Fruit fly (Drosophila melanogaster): ENCODE results near the gene Aduk.

dm6 chr3R:9380970-9381369 is 46.5 kb upstream of the Aduk start:
- peak; percentile 71 for TF ChIP-seq CG6808 (GFP tag; optimal IDR thresholded peaks at IDR 0.05)
- TF ChIP-seq ss (GFP tag; optimal IDR thresholded peaks at IDR 0.05), result peak; percentile 78 to 80
- no peak for TF ChIP-seq Lpt (GFP tag; optimal IDR thresholded peaks at IDR 0.05)
- TF ChIP-seq OdsH (GFP tag; optimal IDR thresholded peaks at IDR 0.05), result no peak
- no peak for TF ChIP-seq CG34406 (GFP tag; optimal IDR thresholded peaks at IDR 0.05)
- TF ChIP-seq CG16779 (tag; optimal IDR thresholded peaks at IDR 0.05), result peak; percentile 2
- no peak for TF ChIP-seq dac (GFP tag; optimal IDR thresholded peaks at IDR 0.05)
- TF ChIP-seq Eip93F (GFP tag; optimal IDR thresholded peaks at IDR 0.05), result no peak
- no peak; the same call in 2 of the 3 replicates for TF ChIP-seq eg (GFP tag; IDR thresholded peaks at IDR 0.05)
- TF ChIP-seq CG10669 (GFP tag; optimal IDR thresholded peaks at IDR 0.05), result peak; percentile 12
- TF ChIP-seq CG6792 (GFP tag; optimal IDR thresholded peaks at IDR 0.05), result no peak
- TF ChIP-seq CG8319 (GFP tag; optimal IDR thresholded peaks at IDR 0.05), result no peak
- TF ChIP-seq CG9139 (GFP tag; optimal IDR thresholded peaks at IDR 0.05), result peak; percentile 75
